Fruit fly (Drosophila melanogaster): ENCODE results near the gene Diap1.

Diap1 gene

DNA sequence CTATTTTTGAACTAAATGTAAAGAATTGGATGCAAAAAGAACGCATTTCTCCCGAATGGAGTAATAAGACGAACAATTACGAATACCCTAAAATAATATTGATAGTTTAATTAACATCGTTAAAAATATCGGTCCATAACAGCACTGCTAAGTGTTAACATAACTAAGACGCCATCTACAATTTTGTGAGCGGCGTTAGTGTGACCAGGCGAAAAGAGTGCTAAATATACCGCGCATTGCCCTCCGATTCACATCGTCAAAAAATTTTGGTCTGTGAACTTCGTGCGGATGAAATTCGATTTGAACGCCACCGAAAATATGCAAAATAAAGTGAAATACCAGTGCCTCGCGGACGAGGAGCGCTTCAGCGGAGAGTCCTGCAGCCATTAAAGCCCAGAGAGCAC, 887 bp upstream of the Diap1 start, which contains the start of gene Mbs:
TSS of gene Mbs (plus strand) at position 241 of the 404 bp plus-strand sequence.
- no peak for TF ChIP-seq rn (GFP tag; IDR thresholded peaks at IDR 0.05)
- TF ChIP-seq CG15710 (tag; optimal IDR thresholded peaks at IDR 0.05): peak; percentile 10
- peak; percentile 36; the same call in 1 of the 2 replicates for TF ChIP-seq Ets98B (GFP tag; IDR thresholded peaks at IDR 0.05)
- peak; percentile 1 for TF ChIP-seq Snoo (tag; optimal IDR thresholded peaks at IDR 0.05)

- TF ChIP-seq CG8301 (tag; optimal IDR thresholded peaks at IDR 0.05) (peak; percentile 39), CG15710 (tag; optimal IDR thresholded peaks at IDR 0.05) (no peak), CG9948 (tag; optimal IDR thresholded peaks at IDR 0.05) (no peak), CG32121 (GFP tag; IDR thresholded peaks at IDR 0.05) (peak; percentile 64), CG12605 (GFP tag; IDR thresholded peaks at IDR 0.05) (peak; percentile 65; the same call in 1 of the 2 replicates), CG10348 (GFP tag; IDR thresholded peaks at IDR 0.05) (no peak), Snoo (tag; optimal IDR thresholded peaks at IDR 0.05) (no peak), Ets98B (GFP tag; IDR thresholded peaks at IDR 0.05) (peak; percentile 57), gl (tag; optimal IDR thresholded peaks at IDR 0.05) (no peak), CG34367 (tag; optimal IDR thresholded peaks at IDR 0.05) (no peak), CG13204 (GFP tag; optimal IDR thresholded peaks at IDR 0.05) (peak; percentile 20), D1 (tag; optimal IDR thresholded peaks at IDR 0.05) (no peak), Pif1A (GFP tag; optimal IDR thresholded peaks at IDR 0.05) (no peak), CG14655 (GFP tag; optimal IDR thresholded peaks at IDR 0.05) (peak; percentile 42), CG8159 (tag; optimal IDR thresholded peaks at IDR 0.05) (no peak), CG4496 (GFP tag; IDR thresholded peaks at IDR 0.05) (peak; percentile 56; the same call in 2 of the 3 replicates), rn (GFP tag; IDR thresholded peaks at IDR 0.05) (peak; percentile 66), EcR (GFP tag; optimal IDR thresholded peaks at IDR 0.05) (no peak), fd96Ca (GFP tag; IDR thresholded peaks at IDR 0.05) (peak; percentile 67; the same call in 2 of the 3 replicates), CG17806 (tag; optimal IDR thresholded peaks at IDR 0.05) (no peak), Pif1B (GFP tag; optimal IDR thresholded peaks at IDR 0.05) (no peak)
Observed at dm6 chr3L:16049955-16050886, 613 bp downstream of the Diap1 start.

DNA sequence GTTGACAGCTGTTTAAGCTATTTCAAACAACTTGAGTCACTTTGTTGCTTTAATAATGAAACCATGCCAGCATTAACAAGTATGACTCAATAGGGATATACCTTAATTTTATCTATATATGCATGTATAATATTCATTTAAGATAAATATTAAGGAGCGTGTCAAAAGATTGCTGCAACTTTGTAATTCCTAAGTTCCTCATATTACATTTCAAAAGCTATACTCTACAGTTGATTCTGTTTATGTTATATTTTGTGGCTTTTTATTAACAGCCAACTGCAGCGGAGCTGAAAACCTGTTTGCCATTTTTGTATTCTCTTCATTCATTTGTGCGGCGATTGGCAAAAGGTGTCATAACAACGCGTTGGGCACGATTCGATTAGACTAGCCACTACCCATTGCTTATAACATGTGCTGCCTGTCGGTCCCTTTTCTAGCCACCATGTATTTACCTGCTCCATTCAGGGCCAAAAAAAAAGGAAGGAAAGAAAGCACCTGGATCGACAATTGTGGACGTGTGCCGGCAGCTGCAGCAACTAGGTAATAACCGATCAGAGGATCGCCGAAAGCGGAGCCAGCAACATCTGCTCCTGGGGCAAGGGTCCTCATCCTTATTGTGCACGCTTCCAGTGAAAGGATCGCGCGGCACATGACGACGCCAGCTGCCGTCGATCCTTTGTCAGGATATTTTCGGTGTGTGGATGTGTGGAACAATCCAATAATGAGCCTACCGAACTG, 1.9 kb downstream of the Diap1 start:
- no peak for TF ChIP-seq CG10348 (GFP tag; IDR thresholded peaks at IDR 0.05)
- TF ChIP-seq CG9948 (tag; optimal IDR thresholded peaks at IDR 0.05): peak; percentile 15
- no peak for TF ChIP-seq CG8301 (tag; optimal IDR thresholded peaks at IDR 0.05)
- TF ChIP-seq CG15710 (tag; optimal IDR thresholded peaks at IDR 0.05): no peak
- no peak for TF ChIP-seq Pif1B (GFP tag; optimal IDR thresholded peaks at IDR 0.05)
- peak; percentile 17 for TF ChIP-seq CG8159 (tag; optimal IDR thresholded peaks at IDR 0.05)
- TF ChIP-seq CG14655 (GFP tag; optimal IDR thresholded peaks at IDR 0.05): no peak
- TF ChIP-seq CG32121 (GFP tag; IDR thresholded peaks at IDR 0.05): no peak
- TF ChIP-seq CG17806 (tag; optimal IDR thresholded peaks at IDR 0.05): peak; percentile 50
- TF ChIP-seq fd96Ca (GFP tag; IDR thresholded peaks at IDR 0.05): no peak

dm6 chr3L:16048086-16048485, 2.7 kb downstream of the Diap1 start:
- peak; percentile 50; the same call in 1 of the 2 replicates for TF ChIP-seq CG12605 (GFP tag; IDR thresholded peaks at IDR 0.05)
- peak; percentile 6 for TF ChIP-seq D1 (tag; optimal IDR thresholded peaks at IDR 0.05)
- TF ChIP-seq CG17806 (tag; optimal IDR thresholded peaks at IDR 0.05): peak; percentile 58
- TF ChIP-seq CG8301 (tag; optimal IDR thresholded peaks at IDR 0.05): peak; percentile 44
- peak; percentile 66 for TF ChIP-seq CG8159 (tag; optimal IDR thresholded peaks at IDR 0.05)
- peak; percentile 59 for TF ChIP-seq CG9948 (tag; optimal IDR thresholded peaks at IDR 0.05)
- TF ChIP-seq Pif1A (GFP tag; optimal IDR thresholded peaks at IDR 0.05): peak; percentile 79
- TF ChIP-seq gl (tag; optimal IDR thresholded peaks at IDR 0.05): peak; percentile 39
- peak; percentile 52 for TF ChIP-seq Pif1B (GFP tag; optimal IDR thresholded peaks at IDR 0.05)
- TF ChIP-seq CG32121 (GFP tag; IDR thresholded peaks at IDR 0.05): peak; percentile 70
- peak; percentile 64 for TF ChIP-seq CG14655 (GFP tag; optimal IDR thresholded peaks at IDR 0.05)
- TF ChIP-seq CG34367 (tag; optimal IDR thresholded peaks at IDR 0.05): peak; percentile 68
- TF ChIP-seq rn (GFP tag; IDR thresholded peaks at IDR 0.05): peak; percentile 38; the same call in 1 of the 2 replicates
- TF ChIP-seq EcR (GFP tag; optimal IDR thresholded peaks at IDR 0.05): no peak
- TF ChIP-seq Ets98B (GFP tag; IDR thresholded peaks at IDR 0.05): peak; percentile 78
- peak; percentile 86 for TF ChIP-seq CG4496 (GFP tag; IDR thresholded peaks at IDR 0.05)
- peak; percentile 59 for TF ChIP-seq Snoo (tag; optimal IDR thresholded peaks at IDR 0.05)
- no peak for TF ChIP-seq CG10348 (GFP tag; IDR thresholded peaks at IDR 0.05)
- peak; percentile 81 for TF ChIP-seq fd96Ca (GFP tag; IDR thresholded peaks at IDR 0.05)
- peak; percentile 72 for TF ChIP-seq CG15710 (tag; optimal IDR thresholded peaks at IDR 0.05)
- peak; percentile 50 for TF ChIP-seq CG13204 (GFP tag; optimal IDR thresholded peaks at IDR 0.05)

dm6 chr3L:16047105-16047504, 3.7 kb downstream of the Diap1 start:
- TF ChIP-seq CG4496 (GFP tag; IDR thresholded peaks at IDR 0.05) (0 out of 3 replicates have a peak, but pooled peaks have one; percentile 22), EcR (GFP tag; optimal IDR thresholded peaks at IDR 0.05) (peak; percentile 93), CG34367 (tag; optimal IDR thresholded peaks at IDR 0.05) (no peak)
